Worm (Caenorhabditis elegans) whole organism, mixed stage, embryonic: Measurements from ENCODE around the gene F56D6.18.
A peak's percentile ranks its signal among the peaks of the same experiment; 100 is the strongest.

Experiments used
- M03D4.4 ChIP-seq: sonication (generic microtip); optimal IDR thresholded peaks from 2 replicates; lab custom pipeline; 2017; ENCODE audit warnings: mild to moderate bottlenecking, missing genetic modification characterization, missing compliant biosample characterization
- bed-3 ChIP-seq: fragments of 200-800 bp; sonication (Bioruptor generic); optimal IDR thresholded peaks from 3 replicates; lab custom pipeline; 2018; ENCODE audit warnings: mild to moderate bottlenecking, missing genetic modification characterization, moderate library complexity, missing compliant biosample characterization
- blmp-1 ChIP-seq: fragments of 150-350 bp; optimal IDR thresholded peaks from 2 replicates; lab custom pipeline; 2014; ENCODE audit warnings: missing biosample characterization, missing genetic modification characterization
- ceh-39 ChIP-seq: fragments of 150-350 bp; optimal IDR thresholded peaks from 2 replicates; lab custom pipeline; 2014; ENCODE audit warnings: missing biosample characterization, missing genetic modification characterization
- ceh-83 ChIP-seq: fragments of 200-800 bp; sonication (Bioruptor generic); optimal IDR thresholded peaks from 2 replicates; lab custom pipeline; 2018; ENCODE audit warnings: mild to moderate bottlenecking, missing genetic modification characterization, missing compliant biosample characterization
- ces-1 ChIP-seq: fragments of 150-350 bp; optimal IDR thresholded peaks from 2 replicates; lab custom pipeline; 2014; ENCODE audit warnings: missing biosample characterization, missing genetic modification reagents, missing genetic modification characterization
- cnd-1 ChIP-seq: fragments of 200-800 bp; sonication (Bioruptor generic); optimal IDR thresholded peaks from 2 replicates; lab custom pipeline; 2018; ENCODE audit warnings: mild to moderate bottlenecking, missing genetic modification characterization, missing compliant biosample characterization
- drap-1 ChIP-seq: fragments of 200-800 bp; sonication (Bioruptor generic); optimal IDR thresholded peaks from 3 replicates; lab custom pipeline; 2018; ENCODE audit warnings: mild to moderate bottlenecking, missing genetic modification characterization, missing compliant biosample characterization
- elt-1 ChIP-seq: sonication (generic microtip); optimal IDR thresholded peaks from 2 replicates; lab custom pipeline; 2017; ENCODE audit warnings: missing genetic modification characterization, mild to moderate bottlenecking, missing compliant biosample characterization, antibody characterized with exemption, moderate library complexity, borderline replicate concordance; ENCODE audit not compliant: insufficient read depth
- elt-3 ChIP-seq: fragments of 150-350 bp; optimal IDR thresholded peaks from 2 replicates; lab custom pipeline; 2014; ENCODE audit warnings: missing biosample characterization, missing genetic modification characterization
- flh-1 ChIP-seq: fragments of 200-800 bp; sonication (Bioruptor generic); optimal IDR thresholded peaks from 2 replicates; lab custom pipeline; 2018; ENCODE audit warnings: mild to moderate bottlenecking, missing genetic modification characterization, moderate library complexity, missing compliant biosample characterization
- hlh-1 ChIP-seq: fragments of 150-350 bp; optimal IDR thresholded peaks from 2 replicates; lab custom pipeline; 2014; ENCODE audit warnings: missing biosample characterization, missing genetic modification reagents, missing genetic modification characterization
- lin-13 ChIP-seq: fragments of 150-350 bp; optimal IDR thresholded peaks from 2 replicates; lab custom pipeline; 2014; ENCODE audit warnings: missing biosample characterization, missing genetic modification characterization
- lin-32 ChIP-seq: fragments of 200-800 bp; sonication (Bioruptor generic); optimal IDR thresholded peaks from 2 replicates; lab custom pipeline; 2018; ENCODE audit warnings: mild to moderate bottlenecking, missing genetic modification characterization, missing compliant biosample characterization
- lsy-2 ChIP-seq: fragments of 150-350 bp; optimal IDR thresholded peaks from 2 replicates; lab custom pipeline; 2014; ENCODE audit warnings: missing biosample characterization, missing genetic modification characterization
- mab-5 ChIP-seq: fragments of 150-350 bp; optimal IDR thresholded peaks from 2 replicates; lab custom pipeline; 2014; ENCODE audit warnings: missing biosample characterization, missing genetic modification characterization
- mep-1 ChIP-seq: fragments of 150-350 bp; optimal IDR thresholded peaks from 2 replicates; lab custom pipeline; 2017; ENCODE audit warnings: missing biosample characterization, missing genetic modification reagents, missing genetic modification characterization, inconsistent platforms
- mls-2 ChIP-seq: sonication (generic microtip); optimal IDR thresholded peaks from 2 replicates; lab custom pipeline; 2016; ENCODE audit warnings: mild to moderate bottlenecking, missing genetic modification characterization, moderate library complexity, missing compliant biosample characterization
- nhr-12 ChIP-seq: fragments of 150-350 bp; optimal IDR thresholded peaks from 2 replicates; lab custom pipeline; 2014; ENCODE audit warnings: missing biosample characterization, missing genetic modification characterization
- nhr-237 ChIP-seq: fragments of 150-350 bp; optimal IDR thresholded peaks from 2 replicates; lab custom pipeline; 2014; ENCODE audit warnings: missing biosample characterization, missing genetic modification characterization
- nhr-28 ChIP-seq: fragments of 150-350 bp; optimal IDR thresholded peaks from 2 replicates; lab custom pipeline; 2014; ENCODE audit warnings: missing biosample characterization, missing genetic modification characterization
- pha-4 ChIP-seq: fragments of 150-350 bp; optimal IDR thresholded peaks from 2 replicates; lab custom pipeline; 2018; ENCODE audit warnings: missing biosample characterization, missing genetic modification reagents, missing genetic modification characterization
- sem-2 ChIP-seq: fragments of 200-800 bp; sonication (Bioruptor generic); optimal IDR thresholded peaks from 2 replicates; lab custom pipeline; 2018; ENCODE audit warnings: mild to moderate bottlenecking, missing genetic modification characterization, missing compliant biosample characterization
- snpc-4 ChIP-seq: fragments of 150-350 bp; optimal IDR thresholded peaks from 2 replicates; lab custom pipeline; 2014; ENCODE audit warnings: missing biosample characterization, missing genetic modification characterization
- sptf-1 ChIP-seq: sonication (generic microtip); optimal IDR thresholded peaks from 2 replicates; lab custom pipeline; 2017; ENCODE audit warnings: mild to moderate bottlenecking, missing genetic modification characterization, moderate library complexity, missing compliant biosample characterization
- tbx-8 ChIP-seq: fragments of 200-800 bp; sonication (Bioruptor generic); optimal IDR thresholded peaks from 2 replicates; lab custom pipeline; 2018; ENCODE audit warnings: mild to moderate bottlenecking, missing genetic modification characterization, moderate library complexity, missing compliant biosample characterization
- unc-120 ChIP-seq: sonication (generic microtip); optimal IDR thresholded peaks from 2 replicates; lab custom pipeline; 2017; ENCODE audit warnings: missing genetic modification characterization, missing compliant biosample characterization; ENCODE audit not compliant: poor library complexity, severe bottlenecking
- unc-39 ChIP-seq: fragments of 150-350 bp; optimal IDR thresholded peaks from 2 replicates; lab custom pipeline; 2014; ENCODE audit warnings: missing biosample characterization, missing genetic modification characterization
- unc-62 ChIP-seq: fragments of 150-350 bp; optimal IDR thresholded peaks from 2 replicates; lab custom pipeline; 2014; ENCODE audit warnings: missing biosample characterization, missing genetic modification reagents, missing genetic modification characterization
- ztf-11 ChIP-seq: fragments of 150-350 bp; optimal IDR thresholded peaks from 2 replicates; lab custom pipeline; 2014; ENCODE audit warnings: missing biosample characterization, missing genetic modification characterization

F56D6.18 gene

ce11 chrIV:3878283-3878938 lies 33.3 kb downstream of the F56D6.18 start, which contains the start of gene F37C4.6:
TSS of gene F37C4.6 (minus strand) at chrIV:3878333.
- TF ChIP-seq sem-2 (GFP tag; lab: Kevin White, UChicago) = no peak
- no peak for TF ChIP-seq unc-62
- no peak for TF ChIP-seq elt-1 (tag; lab: Kevin White, UChicago)
- TF ChIP-seq lin-32 (GFP tag; lab: Kevin White, UChicago) = no peak
- no peak for TF ChIP-seq elt-3
- TF ChIP-seq drap-1 (GFP tag; lab: Kevin White, UChicago) = no peak
- no peak for TF ChIP-seq blmp-1 (tag; lab: Kevin White, UChicago)
- TF ChIP-seq mep-1 (tag; lab: Kevin White, UChicago) = no peak
- TF ChIP-seq mab-5 (tag; lab: Kevin White, UChicago) = no peak
- no peak for TF ChIP-seq nhr-12
- TF ChIP-seq flh-1 (GFP tag; lab: Kevin White, UChicago) = no peak
- no peak for TF ChIP-seq M03D4.4 (tag; lab: Kevin White, UChicago)
- no peak for TF ChIP-seq ceh-83

ce11 chrIV:3876955-3877354 lies 34.8 kb downstream of the F56D6.18 start:
- TF ChIP-seq pha-4 (tag; lab: Kevin White, UChicago) (no peak), elt-1 (tag; lab: Kevin White, UChicago) (no peak), unc-120 (no peak)
- TF ChIP-seq, all 35 proteins: peak for 0

ce11 chrIV:3875260-3875659 lies 36.5 kb downstream of the F56D6.18 start:
- TF ChIP-seq blmp-1 (tag; lab: Kevin White, UChicago) (no peak), elt-3 (no peak), mab-5 (tag; lab: Kevin White, UChicago) (no peak), lin-32 (GFP tag; lab: Kevin White, UChicago) (no peak), nhr-12 (no peak)

ce11 chrIV:3874417-3874816 lies 37.3 kb downstream of the F56D6.18 start:
- peak; percentile 18 for TF ChIP-seq sptf-1 (tag; lab: Kevin White, UChicago)
- TF ChIP-seq ceh-83 = peak; percentile 34
- TF ChIP-seq elt-1 (tag; lab: Kevin White, UChicago) = no peak
- TF ChIP-seq, all 35 proteins: peak for 2

- TF ChIP-seq drap-1 (GFP tag; lab: Kevin White, UChicago) = no peak
- TF ChIP-seq nhr-28 (tag; lab: Kevin White, UChicago) = no peak
- TF ChIP-seq tbx-8 (GFP tag; lab: Kevin White, UChicago) = no peak
- TF ChIP-seq bed-3 (GFP tag; lab: Kevin White, UChicago) = no peak
- no peak for TF ChIP-seq ces-1 (GFP tag; lab: Kevin White, UChicago)
- TF ChIP-seq M03D4.4 (tag; lab: Kevin White, UChicago) = no peak
- TF ChIP-seq lsy-2 (tag; lab: Kevin White, UChicago) = no peak
Observed at ce11 chrIV:3873706-3874105, 38.0 kb downstream of the F56D6.18 start, which contains the start of gene F37C4.5. TSS of gene F37C4.5 (minus strand) at chrIV:3873806.

ce11 chrIV:3873195-3873594 lies 38.6 kb downstream of the F56D6.18 start:
- no peak for TF ChIP-seq ztf-11
- no peak for TF ChIP-seq ceh-39 (tag; lab: Kevin White, UChicago)
- TF ChIP-seq blmp-1 (tag; lab: Kevin White, UChicago) = no peak

- no peak for TF ChIP-seq ceh-39 (tag; lab: Kevin White, UChicago)
- no peak for TF ChIP-seq unc-39 (tag; lab: Kevin White, UChicago)
- TF ChIP-seq cnd-1 (tag; lab: Kevin White, UChicago) = no peak
- TF ChIP-seq unc-62 = no peak
- no peak for TF ChIP-seq unc-120
- TF ChIP-seq flh-1 (GFP tag; lab: Kevin White, UChicago) = no peak
- TF ChIP-seq tbx-8 (GFP tag; lab: Kevin White, UChicago) = no peak
- TF ChIP-seq nhr-237 (tag; lab: Kevin White, UChicago) = no peak
- TF ChIP-seq snpc-4 (tag; lab: Kevin White, UChicago) = no peak
- TF ChIP-seq elt-3 = no peak
- no peak for TF ChIP-seq bed-3 (GFP tag; lab: Kevin White, UChicago)
- no peak for TF ChIP-seq drap-1 (GFP tag; lab: Kevin White, UChicago)
- TF ChIP-seq hlh-1 = no peak
- no peak for TF ChIP-seq sem-2 (GFP tag; lab: Kevin White, UChicago)
- no peak for TF ChIP-seq nhr-28 (tag; lab: Kevin White, UChicago)
- TF ChIP-seq mab-5 (tag; lab: Kevin White, UChicago) = no peak
- no peak for TF ChIP-seq mls-2 (tag; lab: Kevin White, UChicago)
- TF ChIP-seq lin-13 (tag; lab: Kevin White, UChicago) = no peak
- TF ChIP-seq, all 35 proteins: peak for 0
Observed at ce11 chrIV:3869875-3870274, 41.9 kb downstream of the F56D6.18 start.
